Fruit fly (Drosophila melanogaster) whole organism, embryonic: ENCODE data around the gene Rad60.

Experiments
- ATbp ChIP-seq: fragments of 200-800 bp; sonication (Bioruptor generic); optimal IDR thresholded peaks from 2 replicates; lab custom pipeline; 2017; ENCODE audit warnings: missing biosample characterization, mild to moderate bottlenecking, missing genetic modification characterization, missing genetic modification reagents
- CG11456 ChIP-seq: fragments of 200-800 bp; sonication (Bioruptor generic); IDR thresholded peaks from 3 replicates; pipeline ENCODE4 v1.3.6; 2022; ENCODE audit warnings: missing biosample characterization, missing genetic modification characterization
- CG12942 ChIP-seq: fragments of 200-800 bp; sonication (Bioruptor generic); optimal IDR thresholded peaks from 3 replicates; lab custom pipeline; 2016; ENCODE audit warnings: missing biosample characterization, missing genetic modification characterization
- CG13894 ChIP-seq: fragments of 200-800 bp; sonication (Bioruptor generic); optimal IDR thresholded peaks from 3 replicates; lab custom pipeline; 2018; ENCODE audit warnings: missing biosample characterization, mild to moderate bottlenecking, missing genetic modification characterization, moderate library complexity
- CG14667 ChIP-seq: fragments of 200-800 bp; sonication (Bioruptor generic); IDR thresholded peaks from 2 replicates; pipeline ENCODE4 v1.3.6; 2022; ENCODE audit warnings: missing biosample characterization, missing genetic modification characterization
- CG1529 ChIP-seq: fragments of 200-800 bp; sonication (Bioruptor generic); optimal IDR thresholded peaks from 3 replicates; lab custom pipeline; 2018; ENCODE audit warnings: missing biosample characterization, missing genetic modification characterization
- CG1602 ChIP-seq: fragments of 200-800 bp; sonication (Bioruptor generic); optimal IDR thresholded peaks from 3 replicates; lab custom pipeline; 2016; ENCODE audit warnings: missing biosample characterization, missing genetic modification characterization
- CG17612 ChIP-seq: fragments of 200-800 bp; sonication (Bioruptor generic); IDR thresholded peaks from 2 replicates; pipeline ENCODE4 v1.3.6; 2022; ENCODE audit warnings: missing biosample characterization, missing genetic modification characterization
- CG1792 ChIP-seq: fragments of 200-800 bp; sonication (Bioruptor generic); optimal IDR thresholded peaks from 2 replicates; lab custom pipeline; 2016; ENCODE audit warnings: missing biosample characterization, missing genetic modification characterization
- CG18011 ChIP-seq: fragments of 200-800 bp; sonication (Bioruptor generic); optimal IDR thresholded peaks from 2 replicates; lab custom pipeline; 2017; ENCODE audit warnings: missing biosample characterization, missing genetic modification characterization, mild to moderate bottlenecking, moderate library complexity, missing genotype
- CG2120 ChIP-seq: fragments of 200-800 bp; sonication (Bioruptor generic); optimal IDR thresholded peaks from 3 replicates; lab custom pipeline; 2016; ENCODE audit warnings: missing biosample characterization, missing genetic modification characterization
- CG2202 ChIP-seq: fragments of 200-800 bp; sonication (Bioruptor generic); optimal IDR thresholded peaks from 2 replicates; lab custom pipeline; 2018; ENCODE audit warnings: missing biosample characterization, mild to moderate bottlenecking, missing genetic modification characterization
- CG30431 ChIP-seq: fragments of 200-800 bp; sonication (Bioruptor generic); optimal IDR thresholded peaks from 2 replicates; lab custom pipeline; 2017; ENCODE audit warnings: missing biosample characterization, missing genetic modification characterization
- CG4617 ChIP-seq: fragments of 200-800 bp; sonication (Bioruptor generic); optimal IDR thresholded peaks from 3 replicates; lab custom pipeline; 2016; ENCODE audit warnings: missing biosample characterization, missing genetic modification characterization, borderline replicate concordance
- CG9215 ChIP-seq: fragments of 200-800 bp; sonication (Bioruptor generic); IDR thresholded peaks from 2 replicates; pipeline ENCODE4 v1.3.6; 2022; ENCODE audit warnings: missing biosample characterization, missing genetic modification characterization
- CG9817 ChIP-seq: fragments of 200-800 bp; sonication (Bioruptor generic); optimal IDR thresholded peaks from 2 replicates; lab custom pipeline; 2018; ENCODE audit warnings: missing biosample characterization, mild to moderate bottlenecking, missing genetic modification characterization, moderate library complexity
- Camta ChIP-seq: fragments of 200-800 bp; sonication (Bioruptor generic); optimal IDR thresholded peaks from 2 replicates; lab custom pipeline; 2016; ENCODE audit warnings: missing biosample characterization, missing genetic modification characterization
- CoRest ChIP-seq: fragments of 200-800 bp; sonication (Bioruptor generic); optimal IDR thresholded peaks from 3 replicates; lab custom pipeline; 2018; ENCODE audit warnings: missing biosample characterization, mild to moderate bottlenecking, missing genetic modification characterization, moderate library complexity
- D ChIP-seq, 2 experiments: fragments of 200-800 bp in 1 of 2; fragments of >200 bp in 1 of 2; sonication (Bioruptor generic) in 1 of 2; optimal IDR thresholded peaks; 2 replicates in 1 of 2; 3 replicates in 1 of 2; lab custom pipeline; 2017; ENCODE audit warnings: mild to moderate bottlenecking in 1 of 2, missing biosample characterization in 1 of 2, missing genetic modification characterization in 1 of 2, missing genetic modification reagents in 1 of 2
- Dad ChIP-seq: fragments of 200-800 bp; sonication (Bioruptor generic); optimal IDR thresholded peaks from 3 replicates; lab custom pipeline; 2016; ENCODE audit warnings: missing biosample characterization, missing genetic modification characterization
- Dip2 ChIP-seq: fragments of 200-800 bp; sonication (Bioruptor generic); IDR thresholded peaks from 2 replicates; pipeline ENCODE4 v1.3.6; 2022; ENCODE audit warnings: missing biosample characterization, missing genetic modification characterization
- Drgx ChIP-seq: fragments of 200-800 bp; sonication (Bioruptor generic); IDR thresholded peaks from 2 replicates; pipeline ENCODE4 v1.3.6; 2022; ENCODE audit warnings: missing biosample characterization, missing genetic modification characterization
- HHEX ChIP-seq: fragments of 200-800 bp; sonication (Bioruptor generic); optimal IDR thresholded peaks from 3 replicates; lab custom pipeline; 2017; ENCODE audit warnings: missing biosample characterization, mild to moderate bottlenecking, missing genetic modification characterization, missing genetic modification reagents
- Hmr ChIP-seq: fragments of 200-800 bp; sonication (Bioruptor generic); optimal IDR thresholded peaks from 3 replicates; lab custom pipeline; 2017; ENCODE audit warnings: mild to moderate bottlenecking, missing biosample characterization, missing genetic modification reagents, missing genetic modification characterization
- Hr3 ChIP-seq: fragments of 200-800 bp; sonication (Bioruptor generic); optimal IDR thresholded peaks from 3 replicates; lab custom pipeline; 2016; ENCODE audit warnings: missing biosample characterization, missing genetic modification characterization
- Hr51 ChIP-seq, 2 experiments: fragments of 200-800 bp; sonication (Bioruptor generic); optimal IDR thresholded peaks; 2 replicates in 1 of 2; 3 replicates in 1 of 2; lab custom pipeline; 2016 to 2018; ENCODE audit warnings: missing biosample characterization in 2 of 2, missing genetic modification characterization in 2 of 2, mild to moderate bottlenecking in 1 of 2, moderate library complexity in 1 of 2
- Jarid2 ChIP-seq: fragments of 200-800 bp; sonication (Bioruptor generic); optimal IDR thresholded peaks from 3 replicates; lab custom pipeline; 2017; ENCODE audit warnings: mild to moderate bottlenecking, missing biosample characterization, missing genetic modification reagents, missing genetic modification characterization
- Mad ChIP-seq: fragments of 200-800 bp; sonication (Bioruptor generic); optimal IDR thresholded peaks from 2 replicates; lab custom pipeline; 2016; ENCODE audit warnings: missing biosample characterization, missing genetic modification characterization
- NC2α ChIP-seq: fragments of 200-800 bp; sonication (Bioruptor generic); optimal IDR thresholded peaks from 2 replicates; lab custom pipeline; 2016; ENCODE audit warnings: missing biosample characterization, missing genetic modification characterization
- Oli ChIP-seq: fragments of 200-800 bp; sonication (Bioruptor generic); optimal IDR thresholded peaks from 2 replicates; lab custom pipeline; 2018; ENCODE audit warnings: missing biosample characterization, mild to moderate bottlenecking, missing genetic modification characterization, moderate library complexity
- Optix ChIP-seq: fragments of 200-800 bp; sonication (Bioruptor generic); IDR thresholded peaks from 3 replicates; pipeline ENCODE4 v1.3.6; 2022; ENCODE audit warnings: missing biosample characterization, missing genetic modification characterization
- Rx ChIP-seq: fragments of 200-800 bp; sonication (Bioruptor generic); IDR thresholded peaks from 2 replicates; pipeline ENCODE4 v1.3.6; 2022; ENCODE audit warnings: missing biosample characterization, missing genetic modification characterization
- Stat92E ChIP-seq, 3 experiments: fragments of >200 bp in 2 of 3; fragments of 200-800 bp in 1 of 3; sonication (Bioruptor generic) in 1 of 3; optimal IDR thresholded peaks; 2 replicates each; lab custom pipeline; 2017 to 2019; ENCODE audit warnings: missing biosample characterization in 3 of 3, missing genetic modification characterization in 3 of 3, mild to moderate bottlenecking in 1 of 3, moderate library complexity in 1 of 3
- cato ChIP-seq: fragments of 200-800 bp; sonication (Bioruptor generic); optimal IDR thresholded peaks from 2 replicates; lab custom pipeline; 2016; ENCODE audit warnings: missing biosample characterization, missing genetic modification characterization, borderline replicate concordance
- chn ChIP-seq: fragments of 200-800 bp; sonication (Bioruptor generic); optimal IDR thresholded peaks from 2 replicates; lab custom pipeline; 2016; ENCODE audit warnings: missing biosample characterization, missing genetic modification characterization
- dmrt11E ChIP-seq: fragments of 200-800 bp; sonication (Bioruptor generic); optimal IDR thresholded peaks from 3 replicates; lab custom pipeline; 2018; ENCODE audit warnings: missing biosample characterization, mild to moderate bottlenecking, missing genetic modification characterization, moderate library complexity
- esg ChIP-seq: fragments of 200-800 bp; sonication (Bioruptor generic); conservative IDR thresholded peaks from 2 replicates; pipeline ENCODE4 v1.3.6; 2022; ENCODE audit warnings: missing biosample characterization, missing genetic modification characterization
- gce ChIP-seq: fragments of 200-800 bp; sonication (Bioruptor generic); IDR thresholded peaks from 3 replicates; pipeline ENCODE4 v1.3.6; 2022; ENCODE audit warnings: missing biosample characterization, missing genetic modification characterization
- kay ChIP-seq: fragments of 200-800 bp; sonication (Bioruptor generic); optimal IDR thresholded peaks from 2 replicates; lab custom pipeline; 2016; ENCODE audit warnings: missing biosample characterization, missing genetic modification characterization
- kni ChIP-seq: fragments of 200-800 bp; sonication (Bioruptor generic); optimal IDR thresholded peaks from 3 replicates; lab custom pipeline; 2017; ENCODE audit warnings: mild to moderate bottlenecking, missing biosample characterization, missing genetic modification reagents, missing genetic modification characterization
- mam ChIP-seq: fragments of 200-800 bp; sonication (Bioruptor generic); optimal IDR thresholded peaks from 3 replicates; lab custom pipeline; 2016; ENCODE audit warnings: missing biosample characterization, missing genetic modification characterization
- peb ChIP-seq: fragments of 200-800 bp; sonication (Bioruptor generic); IDR thresholded peaks from 2 replicates; pipeline ENCODE4 v1.3.6; 2022; ENCODE audit warnings: missing biosample characterization, missing genetic modification characterization
- phol ChIP-seq: fragments of 200-800 bp; sonication (Bioruptor generic); optimal IDR thresholded peaks from 3 replicates; lab custom pipeline; 2018; ENCODE audit warnings: missing biosample characterization, mild to moderate bottlenecking, missing genetic modification characterization, moderate library complexity
- pnt ChIP-seq: fragments of 200-800 bp; sonication (Bioruptor generic); optimal IDR thresholded peaks from 3 replicates; lab custom pipeline; 2016; ENCODE audit warnings: missing biosample characterization, missing genetic modification characterization
- sisA ChIP-seq: fragments of 200-800 bp; sonication (Bioruptor generic); IDR thresholded peaks from 2 replicates; pipeline ENCODE4 v1.3.6; 2022; ENCODE audit warnings: missing biosample characterization, missing genetic modification characterization
- sr ChIP-seq: fragments of 200-800 bp; sonication (Bioruptor generic); IDR thresholded peaks from 3 replicates; pipeline ENCODE4 v1.3.6; 2022; ENCODE audit warnings: missing biosample characterization, missing genetic modification characterization
- trh ChIP-seq: fragments of 200-800 bp; sonication (Bioruptor generic); optimal IDR thresholded peaks from 2 replicates; lab custom pipeline; 2016; ENCODE audit warnings: missing biosample characterization, missing genetic modification characterization
- unpg ChIP-seq: fragments of 200-800 bp; sonication (Bioruptor generic); optimal IDR thresholded peaks from 3 replicates; lab custom pipeline; 2018; ENCODE audit warnings: missing biosample characterization, mild to moderate bottlenecking, missing genetic modification characterization, moderate library complexity
- usp ChIP-seq: fragments of >200 bp; optimal IDR thresholded peaks from 2 replicates; lab custom pipeline; 2017; ENCODE audit warnings: missing biosample characterization, missing genetic modification characterization
- yki ChIP-seq: fragments of >200 bp; optimal IDR thresholded peaks from 3 replicates; lab custom pipeline; 2018

Gene Rad60

DNA sequence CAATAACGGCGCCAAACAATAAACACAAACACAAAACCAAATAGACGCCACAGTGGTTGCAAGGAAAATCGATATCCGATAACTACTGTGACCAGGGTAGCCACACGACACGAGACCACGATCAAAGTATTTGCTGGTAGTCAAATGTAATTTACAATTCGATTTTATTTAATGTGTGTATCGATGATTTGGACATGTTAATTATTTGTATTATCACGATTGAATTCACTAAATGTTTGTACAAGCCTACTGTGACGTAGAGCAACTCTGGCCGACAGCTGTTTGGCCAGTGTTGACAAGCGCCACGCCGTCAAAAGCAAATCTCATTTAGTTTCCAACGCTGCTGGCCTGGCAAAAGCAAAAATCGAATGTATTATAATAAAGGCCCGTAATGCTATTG lies at the start of gene Rad60, which contains the start of gene EloA (continued):
- TF ChIP-seq CG11456 (GFP tag; lab: Robert Waterston, UW) (peak; percentile 65; the same call in 1 of the 3 replicates), CG9817 (tag; lab: Kevin White, UChicago) (peak; percentile 68), ATbp (GFP tag; lab: Kevin White, UChicago) (peak; percentile 18), Oli (tag; lab: Kevin White, UChicago) (peak; percentile 59), Optix (GFP tag; lab: Robert Waterston, UW) (peak; percentile 73; the same call in 2 of the 3 replicates), esg (peak; percentile 53), yki (no peak), CG12942 (peak; percentile 82), CG2120 (GFP tag; lab: Kevin White, UChicago) (peak; percentile 90), CG4617 (GFP tag; lab: Kevin White, UChicago) (peak; percentile 95), mam (peak; percentile 91), trh (peak; percentile 2), Mad (peak; percentile 79), kay (GFP tag; lab: Kevin White, UChicago) (peak; percentile 39), pnt (GFP tag; lab: Kevin White, UChicago) (peak; percentile 72), CG30431 (GFP tag; lab: Kevin White, UChicago) (peak; percentile 38), unpg (peak; percentile 75), CG1602 (GFP tag; lab: Kevin White, UChicago) (peak; percentile 63), Hmr (GFP tag; lab: Kevin White, UChicago) (peak; percentile 82), usp (GFP tag; lab: Kevin White, UChicago) (no peak), CG9215 (GFP tag; lab: Robert Waterston, UW) (peak; percentile 49), Dip2 (GFP tag; lab: Robert Waterston, UW) (no peak), cato (GFP tag; lab: Kevin White, UChicago) (peak; percentile 65), CG1792 (GFP tag; lab: Kevin White, UChicago) (peak; percentile 73), Camta (GFP tag; lab: Kevin White, UChicago) (peak; percentile 83), Drgx (GFP tag; lab: Robert Waterston, UW) (peak; percentile 60), CoRest (tag; lab: Kevin White, UChicago) (peak; percentile 68), phol (peak; percentile 79), sr (GFP tag; lab: Robert Waterston, UW) (no peak), kni (peak; percentile 24), Rx (GFP tag; lab: Robert Waterston, UW) (0 out of 2 replicates have a peak, but pooled peaks have one; percentile 22), gce (GFP tag; lab: Robert Waterston, UW) (no peak), Hr3 (peak; percentile 71), sisA (GFP tag; lab: Robert Waterston, UW) (peak; percentile 64), CG14667 (GFP tag; lab: Robert Waterston, UW) (no peak), D (optimal IDR thresholded peaks at IDR 0.05; lab: Kevin White, UChicago) (peak; percentile 42), D (GFP tag; optimal IDR thresholded peaks at IDR 0.05; lab: Kevin White, UChicago) (peak; percentile 29), HHEX (GFP tag; lab: Kevin White, UChicago) (peak; percentile 41), chn (GFP tag; lab: Kevin White, UChicago) (peak; percentile 87), Dad (GFP tag; lab: Kevin White, UChicago) (peak; percentile 71), CG2202 (tag; lab: Kevin White, UChicago) (peak; percentile 52), peb (GFP tag; lab: Robert Waterston, UW) (peak; percentile 58; the same call in 1 of the 2 replicates), Hr51 (GFP tag; optimal IDR thresholded peaks at IDR 0.05; lab: Kevin White, UChicago) (peak; percentile 68 to 73), Jarid2 (GFP tag; lab: Kevin White, UChicago) (peak; percentile 53), CG1529 (GFP tag; lab: Kevin White, UChicago) (peak; percentile 46), CG18011 (peak; percentile 60), NC2α (GFP tag; lab: Kevin White, UChicago) (peak; percentile 67), Stat92E (GFP tag; optimal IDR thresholded peaks at IDR 0.05; lab: Kevin White, UChicago) (peak in 1 of 3 experiments; percentile 68), dmrt11E (tag; lab: Kevin White, UChicago) (peak; percentile 63), CG17612 (no peak), CG13894 (tag; lab: Kevin White, UChicago) (peak; percentile 70)
